Fruit fly (Drosophila melanogaster) whole organism, embryonic: Measurements from ENCODE around the gene SmD1.

Experiments
- Adf1 ChIP-seq: fragments of 200-800 bp; sonication (Bioruptor generic); IDR thresholded peaks from 2 replicates; pipeline ENCODE4 v1.3.6; 2022; ENCODE audit warnings: missing biosample characterization, missing genetic modification characterization
- Awh ChIP-seq: fragments of 200-800 bp; sonication (Bioruptor generic); IDR thresholded peaks from 2 replicates; pipeline ENCODE4, ENCODE4 v1.3.6; 2022; ENCODE audit warnings: missing biosample characterization, missing genetic modification characterization
- CG10209 ChIP-seq: fragments of 200-800 bp; sonication (Bioruptor generic); optimal IDR thresholded peaks from 3 replicates; lab custom pipeline; 2017; ENCODE audit warnings: missing biosample characterization, mild to moderate bottlenecking, missing genetic modification characterization, missing genetic modification reagents
- CG1024 ChIP-seq: fragments of 200-800 bp; sonication (Bioruptor generic); IDR thresholded peaks from 2 replicates; pipeline ENCODE4 v1.3.6; 2022; ENCODE audit warnings: missing biosample characterization, missing genetic modification characterization
- CG10274 ChIP-seq: fragments of 200-800 bp; sonication (Bioruptor generic); optimal IDR thresholded peaks from 3 replicates; lab custom pipeline; 2017; ENCODE audit warnings: missing biosample characterization, mild to moderate bottlenecking, missing genetic modification characterization
- CG10366 ChIP-seq: fragments of 200-800 bp; sonication (Bioruptor generic); IDR thresholded peaks from 2 replicates; pipeline ENCODE4 v1.3.6; 2022; ENCODE audit warnings: missing biosample characterization, missing genetic modification characterization
- CG12155 ChIP-seq: fragments of 200-800 bp; sonication (Bioruptor generic); optimal IDR thresholded peaks from 3 replicates; lab custom pipeline; 2016; ENCODE audit warnings: missing biosample characterization, missing genetic modification characterization
- CG1233 ChIP-seq: fragments of 200-800 bp; sonication (Bioruptor generic); optimal IDR thresholded peaks from 4 replicates; lab custom pipeline; 2018; ENCODE audit warnings: missing biosample characterization, mild to moderate bottlenecking, missing genetic modification characterization
- CG15011 ChIP-seq: fragments of 200-800 bp; sonication (Bioruptor generic); optimal IDR thresholded peaks from 3 replicates; lab custom pipeline; 2018; ENCODE audit warnings: missing biosample characterization, mild to moderate bottlenecking, missing genetic modification characterization
- CG15269 ChIP-seq: fragments of 200-800 bp; sonication (Bioruptor generic); optimal IDR thresholded peaks from 2 replicates; lab custom pipeline; 2018; ENCODE audit warnings: missing biosample characterization, mild to moderate bottlenecking, missing genetic modification characterization, moderate library complexity
- CG1603 ChIP-seq: fragments of 200-800 bp; sonication (Bioruptor generic); optimal IDR thresholded peaks from 2 replicates; lab custom pipeline; 2019; ENCODE audit warnings: missing biosample characterization, mild to moderate bottlenecking, missing genetic modification characterization, moderate library complexity
- CG3281 ChIP-seq: fragments of 200-800 bp; sonication (Bioruptor generic); optimal IDR thresholded peaks from 3 replicates; lab custom pipeline; 2017; ENCODE audit warnings: missing biosample characterization, mild to moderate bottlenecking, missing genetic modification characterization
- CG34224 ChIP-seq: fragments of 200-800 bp; sonication (Bioruptor generic); IDR thresholded peaks from 3 replicates; pipeline ENCODE4 v1.3.6; 2022; ENCODE audit warnings: missing biosample characterization, missing genetic modification characterization; ENCODE audit not compliant: partially characterized antibody
- CG4707 ChIP-seq: fragments of 200-800 bp; sonication (Bioruptor generic); optimal IDR thresholded peaks from 2 replicates; lab custom pipeline; 2018; ENCODE audit warnings: missing biosample characterization, mild to moderate bottlenecking, missing genetic modification characterization, moderate library complexity
- CG7786 ChIP-seq: fragments of 200-800 bp; sonication (Bioruptor generic); optimal IDR thresholded peaks from 2 replicates; lab custom pipeline; 2016; ENCODE audit warnings: missing biosample characterization, missing genetic modification characterization
- CG7963 ChIP-seq: fragments of 200-800 bp; sonication (Bioruptor generic); IDR thresholded peaks from 3 replicates; pipeline ENCODE4 v1.3.6; 2022; ENCODE audit warnings: missing biosample characterization, missing genetic modification characterization; ENCODE audit not compliant: partially characterized antibody
- CG8359 ChIP-seq: fragments of 200-800 bp; sonication (Bioruptor generic); optimal IDR thresholded peaks from 2 replicates; lab custom pipeline; 2017; ENCODE audit warnings: missing biosample characterization, mild to moderate bottlenecking, missing genetic modification characterization, borderline replicate concordance
- CG8388 ChIP-seq: fragments of 200-800 bp; sonication (Bioruptor generic); optimal IDR thresholded peaks from 2 replicates; lab custom pipeline; 2019; ENCODE audit warnings: missing biosample characterization, mild to moderate bottlenecking, missing genetic modification characterization, moderate library complexity
- CG8478 ChIP-seq: fragments of >200 bp; optimal IDR thresholded peaks from 2 replicates; lab custom pipeline; 2018
- Doc2 ChIP-seq: fragments of 200-800 bp; sonication (Bioruptor generic); IDR thresholded peaks from 2 replicates; pipeline ENCODE4 v1.3.6; 2022; ENCODE audit warnings: missing biosample characterization, missing genetic modification characterization
- Drgx ChIP-seq: fragments of 200-800 bp; sonication (Bioruptor generic); IDR thresholded peaks from 2 replicates; pipeline ENCODE4 v1.3.6; 2022; ENCODE audit warnings: missing biosample characterization, missing genetic modification characterization
- E2f1 ChIP-seq: fragments of 200-800 bp; sonication (Bioruptor generic); IDR thresholded peaks from 2 replicates; pipeline ENCODE4 v1.3.6; 2022; ENCODE audit warnings: missing biosample characterization, missing genetic modification characterization
- Gsc ChIP-seq: fragments of 200-800 bp; sonication (Bioruptor generic); IDR thresholded peaks from 2 replicates; pipeline ENCODE4 v1.3.6; 2022; ENCODE audit warnings: missing biosample characterization, missing genetic modification characterization
- HmgD ChIP-seq: fragments of 200-800 bp; sonication (Bioruptor generic); optimal IDR thresholded peaks from 3 replicates; lab custom pipeline; 2016; ENCODE audit warnings: missing biosample characterization, missing genetic modification characterization
- Jarid2 ChIP-seq: fragments of 200-800 bp; sonication (Bioruptor generic); optimal IDR thresholded peaks from 3 replicates; lab custom pipeline; 2017; ENCODE audit warnings: mild to moderate bottlenecking, missing biosample characterization, missing genetic modification reagents, missing genetic modification characterization
- Med ChIP-seq: fragments of 200-800 bp; sonication (Bioruptor generic); peaks from one replicate; lab custom pipeline; 2016; ENCODE audit warnings: missing biosample characterization, missing genetic modification characterization, mild to moderate bottlenecking, inconsistent platforms, moderate library complexity
- Mes4 ChIP-seq: fragments of 200-800 bp; sonication (Bioruptor generic); optimal IDR thresholded peaks from 2 replicates; lab custom pipeline; 2016; ENCODE audit warnings: missing biosample characterization, missing genetic modification characterization
- Oli ChIP-seq: fragments of 200-800 bp; sonication (Bioruptor generic); optimal IDR thresholded peaks from 2 replicates; lab custom pipeline; 2018; ENCODE audit warnings: missing biosample characterization, mild to moderate bottlenecking, missing genetic modification characterization, moderate library complexity
- Pdp1 ChIP-seq, 2 experiments: fragments of 200-800 bp; sonication (Bioruptor generic); optimal IDR thresholded peaks; 3 replicates each; lab custom pipeline; 2016; ENCODE audit warnings: missing biosample characterization in 2 of 2, missing genetic modification characterization in 2 of 2, mild to moderate bottlenecking in 1 of 2, moderate library complexity in 1 of 2
- Poxn ChIP-seq: fragments of 200-800 bp; sonication (Bioruptor generic); IDR thresholded peaks from 2 replicates; pipeline ENCODE4 v1.3.6; 2022; ENCODE audit warnings: missing biosample characterization, missing genetic modification characterization
- Rx ChIP-seq: fragments of 200-800 bp; sonication (Bioruptor generic); IDR thresholded peaks from 2 replicates; pipeline ENCODE4 v1.3.6; 2022; ENCODE audit warnings: missing biosample characterization, missing genetic modification characterization
- Taf1 ChIP-seq: fragments of 200-800 bp; sonication (Bioruptor generic); IDR thresholded peaks from 2 replicates; pipeline ENCODE4 v1.3.6; 2022; ENCODE audit warnings: missing biosample characterization, missing genetic modification characterization
- aop ChIP-seq: fragments of 200-800 bp; sonication (Bioruptor generic); IDR thresholded peaks from 2 replicates; pipeline ENCODE4 v1.3.6; 2022; ENCODE audit warnings: missing biosample characterization, missing genetic modification characterization
- ap ChIP-seq: fragments of 200-800 bp; sonication (Bioruptor generic); IDR thresholded peaks from 2 replicates; pipeline ENCODE4 v1.3.6; 2022; ENCODE audit warnings: missing biosample characterization, missing genetic modification characterization
- bab2 ChIP-seq: fragments of 200-800 bp; sonication (Bioruptor generic); optimal IDR thresholded peaks from 2 replicates; lab custom pipeline; 2016; ENCODE audit warnings: missing biosample characterization, missing genetic modification characterization
- chif ChIP-seq, 2 experiments: fragments of 200-800 bp; sonication (Bioruptor generic); optimal IDR thresholded peaks; 3 replicates each; lab custom pipeline; 2016; ENCODE audit warnings: missing biosample characterization in 2 of 2, missing genetic modification characterization in 2 of 2
- ci ChIP-seq: fragments of 200-800 bp; sonication (Bioruptor generic); IDR thresholded peaks from 3 replicates; pipeline ENCODE4 v1.3.6; 2022; ENCODE audit warnings: missing biosample characterization, missing genetic modification characterization
- dm ChIP-seq: fragments of 200-800 bp; sonication (Bioruptor generic); optimal IDR thresholded peaks from 3 replicates; lab custom pipeline; 2016; ENCODE audit warnings: missing biosample characterization, missing genetic modification characterization
- dysf ChIP-seq: fragments of 200-800 bp; sonication (Bioruptor generic); IDR thresholded peaks from 3 replicates; pipeline ENCODE4 v1.3.6; 2022; ENCODE audit warnings: missing biosample characterization, missing genetic modification characterization
- ems ChIP-seq: fragments of 200-800 bp; sonication (Bioruptor generic); optimal IDR thresholded peaks from 3 replicates; lab custom pipeline; 2016; ENCODE audit warnings: missing biosample characterization, missing genetic modification characterization
- gt ChIP-seq: fragments of 200-800 bp; sonication (Bioruptor generic); IDR thresholded peaks from 2 replicates; pipeline ENCODE4 v1.3.6; 2022; ENCODE audit warnings: missing biosample characterization, missing genetic modification characterization
- her ChIP-seq: fragments of 200-800 bp; sonication (Bioruptor generic); optimal IDR thresholded peaks from 2 replicates; lab custom pipeline; 2016; ENCODE audit warnings: missing biosample characterization, missing genetic modification characterization
- hth ChIP-seq: fragments of >200 bp; optimal IDR thresholded peaks from 2 replicates; lab custom pipeline; 2017; ENCODE audit warnings: inconsistent platforms
- kay ChIP-seq: fragments of 200-800 bp; sonication (Bioruptor generic); optimal IDR thresholded peaks from 2 replicates; lab custom pipeline; 2016; ENCODE audit warnings: missing biosample characterization, missing genetic modification characterization
- lmd ChIP-seq: fragments of 200-800 bp; sonication (Bioruptor generic); IDR thresholded peaks from 2 replicates; pipeline ENCODE4 v1.3.6; 2022; ENCODE audit warnings: missing biosample characterization, missing genetic modification characterization
- nmo ChIP-seq: fragments of 200-800 bp; sonication (Bioruptor generic); optimal IDR thresholded peaks from 2 replicates; lab custom pipeline; 2018; ENCODE audit warnings: missing biosample characterization, mild to moderate bottlenecking, missing genetic modification characterization, moderate library complexity
- pho ChIP-seq: fragments of 200-800 bp; sonication (Bioruptor generic); optimal IDR thresholded peaks from 2 replicates; lab custom pipeline; 2016; ENCODE audit warnings: missing biosample characterization, missing genetic modification characterization
- pum ChIP-seq: fragments of 200-800 bp; sonication (Bioruptor generic); optimal IDR thresholded peaks from 2 replicates; lab custom pipeline; 2016; ENCODE audit warnings: missing biosample characterization, missing genetic modification characterization
- schlank ChIP-seq: fragments of 200-800 bp; sonication (Bioruptor generic); optimal IDR thresholded peaks from 2 replicates; lab custom pipeline; 2018; ENCODE audit warnings: missing biosample characterization, mild to moderate bottlenecking, missing genetic modification characterization
- sens-2 ChIP-seq: fragments of 200-800 bp; sonication (Bioruptor generic); IDR thresholded peaks from 2 replicates; pipeline ENCODE4 v1.3.6; 2022; ENCODE audit warnings: missing biosample characterization, missing genetic modification characterization
- sim ChIP-seq: fragments of 200-800 bp; sonication (Bioruptor generic); IDR thresholded peaks from 2 replicates; pipeline ENCODE4 v1.3.6; 2022; ENCODE audit warnings: missing biosample characterization, missing genetic modification characterization
- toy ChIP-seq: fragments of 200-800 bp; sonication (Bioruptor generic); IDR thresholded peaks from 2 replicates; pipeline ENCODE4 v1.3.6; 2022; ENCODE audit warnings: missing biosample characterization, missing genetic modification characterization
- wdn ChIP-seq: fragments of 200-800 bp; sonication (Bioruptor generic); IDR thresholded peaks from 2 replicates; pipeline ENCODE4 v1.3.6; 2022; ENCODE audit warnings: missing biosample characterization, missing genetic modification characterization

Gene SmD1

dm6 chr3L:12725749-12726148 lies 8.7 kb downstream of the SmD1 start (continued):
- TF ChIP-seq CG1233 = peak; percentile 33
- TF ChIP-seq CG1024 = 0 out of 2 replicates have a peak, but pooled peaks have one; percentile 13
- TF ChIP-seq Awh = no peak
- no peak for TF ChIP-seq hth (lab: Kevin White, UChicago)
- TF ChIP-seq Adf1 (GFP tag; lab: Robert Waterston, UW) = no peak
- TF ChIP-seq CG7786 = no peak
- peak; percentile 21 for TF ChIP-seq CG1603 (tag; lab: Kevin White, UChicago)
- TF ChIP-seq chif (GFP tag; optimal IDR thresholded peaks at IDR 0.05; lab: Kevin White, UChicago) = peak in 1 of 2 experiments; percentile 44
- TF ChIP-seq Drgx = peak; percentile 48
- TF ChIP-seq Poxn = no peak
- no peak for TF ChIP-seq dm (GFP tag; lab: Kevin White, UChicago)
- TF ChIP-seq Oli (tag; lab: Kevin White, UChicago) = no peak
- no peak for TF ChIP-seq kay (GFP tag; lab: Kevin White, UChicago)
- no peak for TF ChIP-seq her (GFP tag; lab: Kevin White, UChicago)
- no peak for TF ChIP-seq CG4707 (GFP tag; lab: Kevin White, UChicago)
- TF ChIP-seq CG8478 = no peak
- TF ChIP-seq ci (GFP tag; lab: Robert Waterston, UW) = 0 out of 3 replicates have a peak, but pooled peaks have one; percentile 49
- TF ChIP-seq Rx (GFP tag; lab: Robert Waterston, UW) = no peak
- no peak for TF ChIP-seq E2f1 (GFP tag; lab: Robert Waterston, UW)
- no peak for TF ChIP-seq Doc2 (GFP tag; lab: Robert Waterston, UW)
- no peak for TF ChIP-seq CG8359 (GFP tag; lab: Kevin White, UChicago)
- no peak for TF ChIP-seq sens-2 (GFP tag; lab: Robert Waterston, UW)
- TF ChIP-seq Mes4 (GFP tag; lab: Kevin White, UChicago) = no peak
- no peak for TF ChIP-seq CG34224 (GFP tag; lab: Robert Waterston, UW)
- TF ChIP-seq Taf1 (GFP tag; lab: Robert Waterston, UW) = no peak
- no peak for TF ChIP-seq Gsc (GFP tag; lab: Robert Waterston, UW)
- no peak for TF ChIP-seq aop (GFP tag; lab: Robert Waterston, UW)
- 0 out of 3 replicates have a peak, but pooled peaks have one; percentile 32 for TF ChIP-seq dysf (GFP tag; lab: Robert Waterston, UW)
- TF ChIP-seq CG10366 (GFP tag; lab: Robert Waterston, UW) = no peak
- TF ChIP-seq Pdp1 (GFP tag; optimal IDR thresholded peaks at IDR 0.05; lab: Kevin White, UChicago) = peak in 1 of 2 experiments; percentile 17
- TF ChIP-seq lmd (GFP tag; lab: Robert Waterston, UW) = no peak
- no peak for TF ChIP-seq CG3281
- TF ChIP-seq gt (GFP tag; lab: Robert Waterston, UW) = no peak
- TF ChIP-seq CG12155 (GFP tag; lab: Kevin White, UChicago) = no peak
- peak; percentile 19 for TF ChIP-seq bab2
- TF ChIP-seq toy = no peak
- no peak for TF ChIP-seq wdn (GFP tag; lab: Robert Waterston, UW)
- TF ChIP-seq CG15011 (GFP tag; lab: Kevin White, UChicago) = no peak
- TF ChIP-seq HmgD (GFP tag; lab: Kevin White, UChicago) = no peak
- TF ChIP-seq nmo (GFP tag; lab: Kevin White, UChicago) = peak; percentile 36
- no peak for TF ChIP-seq ap (GFP tag; lab: Robert Waterston, UW)
- TF ChIP-seq CG7963 (GFP tag; lab: Robert Waterston, UW) = no peak
- no peak for TF ChIP-seq ems
- no peak for TF ChIP-seq pum (GFP tag; lab: Kevin White, UChicago)
- TF ChIP-seq sim (GFP tag; lab: Robert Waterston, UW) = 0 out of 2 replicates have a peak, but pooled peaks have one; percentile 34
- no peak for TF ChIP-seq schlank
- TF ChIP-seq Jarid2 (GFP tag; lab: Kevin White, UChicago) = no peak
- TF ChIP-seq CG8388 (GFP tag; lab: Kevin White, UChicago) = peak; percentile 14
- TF ChIP-seq CG10274 (GFP tag; lab: Kevin White, UChicago) = no peak
- no peak for TF ChIP-seq CG10209 (GFP tag; lab: Kevin White, UChicago)
- TF ChIP-seq CG15269 (tag; lab: Kevin White, UChicago) = no peak
- peak; percentile 64 for TF ChIP-seq Med (GFP tag; lab: Kevin White, UChicago)
- TF ChIP-seq pho (GFP tag; lab: Kevin White, UChicago) = no peak
